Worm (Caenorhabditis elegans): Measurements from ENCODE around the gene rpoa-1.

The rpoa-1 gene

DNA sequence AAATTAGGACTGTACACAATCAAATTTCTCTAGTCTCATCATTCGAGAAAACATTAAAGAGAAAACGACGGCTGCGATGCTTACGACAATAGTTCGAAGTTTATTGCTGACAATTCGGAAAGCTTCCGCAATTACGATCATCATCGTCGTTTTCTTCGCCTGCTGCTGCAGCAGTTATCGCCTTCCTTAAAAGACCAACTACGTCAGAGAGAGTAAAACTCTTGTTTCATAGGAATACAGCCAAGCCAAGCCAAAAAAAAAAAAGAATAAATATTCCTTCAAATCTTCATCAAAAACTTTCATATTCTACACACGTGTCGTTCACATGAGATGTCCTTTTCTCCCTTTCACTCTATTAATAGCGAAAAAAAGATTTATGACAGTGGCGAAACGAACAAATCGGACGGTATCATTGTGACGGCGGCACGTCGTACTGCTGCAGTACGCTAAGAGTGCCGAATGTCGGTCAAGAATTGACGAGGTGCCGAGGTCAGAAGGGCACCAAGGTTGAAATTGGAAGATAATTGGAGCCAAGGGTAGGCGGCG lies 14.7 kb downstream of the rpoa-1 start (continued):
- TF ChIP-seq daf-8 (GFP tag; IDR thresholded peaks at IDR 0.05) (no peak), hlh-11 (tag; optimal IDR thresholded peaks at IDR 0.05) (peak; percentile 41), hif-1 (tag; optimal IDR thresholded peaks at IDR 0.05) (no peak), lin-29 (GFP tag; IDR thresholded peaks at IDR 0.05) (no peak), nhr-76 (tag; optimal IDR thresholded peaks at IDR 0.05) (no peak), ZK546.5 (tag; optimal IDR thresholded peaks at IDR 0.05) (no peak), F44E2.7 (GFP tag; IDR thresholded peaks at IDR 0.05) (no peak), nhr-11 (tag; optimal IDR thresholded peaks at IDR 0.05) (no peak), php-3 (GFP tag; IDR thresholded peaks at IDR 0.05) (no peak), daf-12 (tag; optimal IDR thresholded peaks at IDR 0.05) (no peak), mxl-2 (GFP tag; conservative IDR thresholded peaks at IDR 0.05) (0 out of 2 replicates have a peak, but pooled peaks have one; percentile 9), set-16 (GFP tag; IDR thresholded peaks at IDR 0.05) (no peak), mxl-3 (GFP tag; optimal IDR thresholded peaks at IDR 0.05) (peak; percentile 25), duxl-1 (tag; optimal IDR thresholded peaks at IDR 0.05; ENCODE audit: poor library complexity) (no peak), nhr-237 (tag; optimal IDR thresholded peaks at IDR 0.05) (no peak), gei-8 (GFP tag; optimal IDR thresholded peaks at IDR 0.05) (no peak), lin-13 (GFP tag; optimal IDR thresholded peaks at IDR 0.05) (no peak), zip-11 (GFP tag; IDR thresholded peaks at IDR 0.05) (no peak), lin-38 (GFP tag; IDR thresholded peaks at IDR 0.05) (no peak), snpc-1.2 (GFP tag; IDR thresholded peaks at IDR 0.05) (no peak), ceh-82 (tag; optimal IDR thresholded peaks at IDR 0.05) (no peak), lim-7 (GFP tag; IDR thresholded peaks at IDR 0.05) (no peak), hlh-30 (tag; optimal IDR thresholded peaks at IDR 0.05; ENCODE audit: insufficient read depth) (peak; percentile 57), Y48G9A.11 (GFP tag; IDR thresholded peaks at IDR 0.05) (no peak), dpl-1 (GFP tag; optimal IDR thresholded peaks at IDR 0.05) (no peak)

DNA sequence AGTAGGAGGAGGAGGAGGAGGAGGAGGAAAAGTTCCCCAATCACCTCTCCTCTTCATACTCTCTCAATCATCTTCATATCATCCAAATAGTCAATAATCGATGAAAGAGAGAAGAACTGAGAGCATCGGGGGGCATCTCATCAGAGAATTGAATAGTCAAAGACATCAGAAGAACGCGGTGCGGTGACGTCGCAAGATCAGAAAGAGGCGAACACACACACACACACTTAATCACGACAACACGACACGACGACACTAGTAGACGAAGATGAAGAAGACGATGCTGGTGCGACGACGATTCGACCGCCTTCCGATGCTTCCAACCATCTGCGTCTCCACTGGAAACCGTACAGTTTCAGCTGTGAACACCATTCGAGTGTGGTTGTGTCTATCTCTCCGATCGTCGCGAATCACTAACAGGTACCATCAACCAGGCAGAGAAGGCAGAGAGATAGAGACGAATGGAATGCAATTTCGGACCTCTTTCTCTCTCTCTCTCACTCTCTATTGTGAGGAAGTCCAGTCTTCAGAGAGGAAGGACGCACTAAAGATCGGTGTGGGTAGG lies 16.0 kb downstream of the rpoa-1 start:
- TF ChIP-seq nhr-48 (tag; optimal IDR thresholded peaks at IDR 0.05) (peak; percentile 66), F37D6.2 (tag; optimal IDR thresholded peaks at IDR 0.05) (no peak), mxl-3 (GFP tag; optimal IDR thresholded peaks at IDR 0.05) (peak; percentile 37), mdt-29 (GFP tag; IDR thresholded peaks at IDR 0.05) (peak; percentile 60; the same call in 1 of the 2 replicates), nhr-25 (tag; optimal IDR thresholded peaks at IDR 0.05; ENCODE audit: borderline replicate concordance, insufficient read depth) (peak; percentile 56), dve-1 (tag; optimal IDR thresholded peaks at IDR 0.05; ENCODE audit: insufficient read depth) (no peak), snpc-1.2 (GFP tag; IDR thresholded peaks at IDR 0.05) (0 out of 2 replicates have a peak, but pooled peaks have one; percentile 24), gei-8 (GFP tag; optimal IDR thresholded peaks at IDR 0.05) (no peak), dmd-6 (GFP tag; IDR thresholded peaks at IDR 0.05) (peak; percentile 27), aly-2 (tag; optimal IDR thresholded peaks at IDR 0.05) (no peak), rbr-2 (tag; optimal IDR thresholded peaks at IDR 0.05) (no peak), skn-1 (tag; optimal IDR thresholded peaks at IDR 0.05) (no peak), ceh-28 (tag; optimal IDR thresholded peaks at IDR 0.05) (peak; percentile 12), vab-7 (GFP tag; IDR thresholded peaks at IDR 0.05) (no peak), egl-27 (tag; optimal IDR thresholded peaks at IDR 0.05) (no peak), daf-19 (GFP tag; conservative IDR thresholded peaks at IDR 0.05) (no peak), hlh-11 (tag; optimal IDR thresholded peaks at IDR 0.05) (peak; percentile 87), nhr-28 (tag; optimal IDR thresholded peaks at IDR 0.05) (peak; percentile 54), set-16 (GFP tag; IDR thresholded peaks at IDR 0.05) (peak; percentile 22; the same call in 1 of the 2 replicates), jun-1 (tag; optimal IDR thresholded peaks at IDR 0.05) (no peak), spr-1 (tag; optimal IDR thresholded peaks at IDR 0.05) (no peak), ceh-82 (tag; optimal IDR thresholded peaks at IDR 0.05) (no peak), mes-2 (tag; optimal IDR thresholded peaks at IDR 0.05; ENCODE audit: poor library complexity, severe bottlenecking) (no peak), ztf-7 (tag; optimal IDR thresholded peaks at IDR 0.05) (no peak), T26A8.4 (GFP tag; IDR thresholded peaks at IDR 0.05) (no peak), fos-1 (tag; optimal IDR thresholded peaks at IDR 0.05) (no peak), zfp-3 (GFP tag; conservative IDR thresholded peaks at IDR 0.05) (no peak), aha-1 (tag) (peak; percentile 96), unc-130 (GFP tag; optimal IDR thresholded peaks at IDR 0.05) (no peak), unc-62 (GFP tag; optimal IDR thresholded peaks at IDR 0.05 in 1 of 2) (peak in 1 of 2 experiments; percentile 100), unc-62 (tag; optimal IDR thresholded peaks at IDR 0.05) (no peak)
